Worm (Caenorhabditis elegans) whole organism, young adult: ENCODE measurements around the gene prp-19.

Experiments
- B0019.2 ChIP-seq: fragments of 200-800 bp; sonication (Bioruptor generic); conservative IDR thresholded peaks from 2 replicates; pipeline ENCODE4 v1.3.6; 2022; ENCODE audit warnings: missing genetic modification reagents, missing genetic modification characterization, missing compliant biosample characterization
- B0035.1 ChIP-seq: sonication (generic microtip); optimal IDR thresholded peaks from 2 replicates; lab custom pipeline; 2016; ENCODE audit warnings: missing genetic modification characterization, mild to moderate bottlenecking, missing compliant biosample characterization, missing genotype, missing genetic modification reagents
- C17E4.6 ChIP-seq: fragments of 200-800 bp; sonication (Bioruptor generic); IDR thresholded peaks from 2 replicates; pipeline ENCODE4 v1.3.6; 2022; ENCODE audit warnings: missing genetic modification reagents, missing genetic modification characterization, missing compliant biosample characterization
- F22D6.2 ChIP-seq: sonication (generic microtip); optimal IDR thresholded peaks from 2 replicates; lab custom pipeline; 2016; ENCODE audit warnings: mild to moderate bottlenecking, missing genetic modification characterization, missing compliant biosample characterization
- F57A8.1 ChIP-seq: fragments of 200-800 bp; sonication (Bioruptor generic); optimal IDR thresholded peaks from 2 replicates; lab custom pipeline; 2018; ENCODE audit warnings: mild to moderate bottlenecking, missing genetic modification characterization, moderate library complexity, missing compliant biosample characterization
- K11D2.4 ChIP-seq: fragments of 200-800 bp; sonication (Bioruptor generic); IDR thresholded peaks from 2 replicates; pipeline ENCODE4 v1.3.6; 2022; ENCODE audit warnings: missing genetic modification reagents, missing genetic modification characterization, missing compliant biosample characterization
- K12H6.12 ChIP-seq: fragments of 200-800 bp; sonication (Bioruptor generic); optimal IDR thresholded peaks from 2 replicates; lab custom pipeline; 2018; ENCODE audit warnings: mild to moderate bottlenecking, missing genetic modification characterization, missing compliant biosample characterization
- T07F8.4 ChIP-seq: sonication (generic microtip); optimal IDR thresholded peaks from 2 replicates; lab custom pipeline; 2016; ENCODE audit warnings: mild to moderate bottlenecking, missing genetic modification characterization, moderate library complexity, missing compliant biosample characterization
- T26A5.8 ChIP-seq: sonication (generic microtip); optimal IDR thresholded peaks from 2 replicates; lab custom pipeline; 2016; ENCODE audit warnings: missing genetic modification characterization, missing compliant biosample characterization
- aptf-2 ChIP-seq: fragments of 200-800 bp; sonication (Bioruptor generic); conservative IDR thresholded peaks from 2 replicates; pipeline ENCODE4 v1.3.6; 2022; ENCODE audit warnings: missing genetic modification reagents, missing genetic modification characterization, missing compliant biosample characterization
- bed-1 ChIP-seq: fragments of 200-800 bp; sonication (Bioruptor generic); IDR thresholded peaks from 2 replicates; pipeline ENCODE4 v1.3.6; 2022; ENCODE audit warnings: missing genetic modification reagents, missing genetic modification characterization, missing compliant biosample characterization
- cebp-1 ChIP-seq, 2 experiments: fragments of 200-800 bp in 1 of 2; sonication (Bioruptor generic) in 1 of 2; sonication (generic microtip) in 1 of 2; IDR thresholded peaks in 1 of 2; optimal IDR thresholded peaks in 1 of 2; 2 replicates each; pipeline versions ENCODE4 v1.3.6 to Lab custom; 2017 to 2022; ENCODE audit warnings: missing compliant biosample characterization in 2 of 2, missing genetic modification characterization in 2 of 2, mild to moderate bottlenecking in 1 of 2, missing genetic modification reagents in 1 of 2, moderate library complexity in 1 of 2
- cebp-2 ChIP-seq: fragments of 200-800 bp; sonication (Bioruptor generic); IDR thresholded peaks from 2 replicates; pipeline ENCODE4 v1.3.6; 2022; ENCODE audit warnings: missing genetic modification characterization, missing compliant biosample characterization
- ceh-100 ChIP-seq: fragments of 200-800 bp; sonication (Bioruptor generic); IDR thresholded peaks from 2 replicates; pipeline ENCODE4 v1.3.6; 2022; ENCODE audit warnings: missing genetic modification reagents, missing genetic modification characterization, missing compliant biosample characterization
- ceh-27 ChIP-seq: fragments of 200-800 bp; sonication (Bioruptor generic); optimal IDR thresholded peaks from 2 replicates; lab custom pipeline; 2018; ENCODE audit warnings: mild to moderate bottlenecking, missing genetic modification characterization, moderate library complexity, missing compliant biosample characterization
- ceh-40 ChIP-seq: fragments of 200-800 bp; sonication (Bioruptor generic); IDR thresholded peaks from 2 replicates; pipeline ENCODE4 v1.3.6; 2022; ENCODE audit warnings: missing genetic modification characterization, missing compliant biosample characterization
- ceh-91 ChIP-seq: fragments of 200-800 bp; sonication (Bioruptor generic); IDR thresholded peaks from 2 replicates; pipeline ENCODE4 v1.3.6; 2022; ENCODE audit warnings: missing genetic modification reagents, missing genetic modification characterization, missing compliant biosample characterization
- die-1 ChIP-seq: sonication (generic microtip); optimal IDR thresholded peaks from 2 replicates; lab custom pipeline; 2016; ENCODE audit warnings: missing genotype, mild to moderate bottlenecking, missing genetic modification characterization, missing compliant biosample characterization
- dox-1 ChIP-seq: fragments of 200-800 bp; sonication (Bioruptor generic); IDR thresholded peaks from 2 replicates; pipeline ENCODE4 v1.3.6; 2022; ENCODE audit warnings: missing genetic modification reagents, missing genetic modification characterization, missing compliant biosample characterization
- dpff-1 ChIP-seq: sonication (generic microtip); optimal IDR thresholded peaks from 2 replicates; lab custom pipeline; 2017; ENCODE audit warnings: mild to moderate bottlenecking, missing genetic modification characterization, missing compliant biosample characterization
- egrh-3 ChIP-seq: fragments of 200-800 bp; sonication (Bioruptor generic); IDR thresholded peaks from 2 replicates; pipeline ENCODE4 v1.3.6; 2022; ENCODE audit warnings: missing genetic modification reagents, missing genetic modification characterization, missing compliant biosample characterization
- ets-4 ChIP-seq: fragments of 200-800 bp; sonication (Bioruptor generic); optimal IDR thresholded peaks from 2 replicates; lab custom pipeline; 2018; ENCODE audit warnings: mild to moderate bottlenecking, missing genetic modification characterization, missing compliant biosample characterization
- gei-17 ChIP-seq: fragments of 200-800 bp; sonication (Bioruptor generic); optimal IDR thresholded peaks from 2 replicates; lab custom pipeline; 2018; ENCODE audit warnings: mild to moderate bottlenecking, missing genetic modification characterization, missing compliant biosample characterization
- hlh-12 ChIP-seq: sonication (generic microtip); optimal IDR thresholded peaks from 2 replicates; lab custom pipeline; 2016; ENCODE audit warnings: missing genetic modification characterization, missing compliant biosample characterization
- hlh-26 ChIP-seq: fragments of 200-800 bp; sonication (Bioruptor generic); conservative IDR thresholded peaks from 2 replicates; pipeline ENCODE4 v1.3.6; 2022; ENCODE audit warnings: missing genetic modification reagents, missing genetic modification characterization, missing compliant biosample characterization
- hmg-1.2 ChIP-seq: fragments of 200-800 bp; sonication (Bioruptor generic); IDR thresholded peaks from 2 replicates; pipeline ENCODE4 v1.3.6; 2022; ENCODE audit warnings: missing genetic modification reagents, missing genetic modification characterization, missing compliant biosample characterization
- lin-40 ChIP-seq: sonication (generic microtip); optimal IDR thresholded peaks from 2 replicates; lab custom pipeline; 2016; ENCODE audit warnings: missing genetic modification characterization, mild to moderate bottlenecking, missing compliant biosample characterization, missing genotype, missing genetic modification reagents
- lin-54 ChIP-seq: fragments of 200-800 bp; sonication (Bioruptor generic); optimal IDR thresholded peaks from 2 replicates; lab custom pipeline; 2018; ENCODE audit warnings: mild to moderate bottlenecking, missing genetic modification characterization, missing compliant biosample characterization
- lsl-1 ChIP-seq: fragments of 200-800 bp; sonication (Bioruptor generic); optimal IDR thresholded peaks from 2 replicates; lab custom pipeline; 2018; ENCODE audit warnings: mild to moderate bottlenecking, missing genetic modification characterization, moderate library complexity, missing compliant biosample characterization
- madf-3 ChIP-seq: fragments of 200-800 bp; sonication (Bioruptor generic); IDR thresholded peaks from 2 replicates; pipeline ENCODE4 v1.3.6; 2022; ENCODE audit warnings: missing genetic modification reagents, missing genetic modification characterization, missing compliant biosample characterization
- madf-6 ChIP-seq: fragments of 200-800 bp; sonication (Bioruptor generic); IDR thresholded peaks from 2 replicates; pipeline ENCODE4 v1.3.6; 2022; ENCODE audit warnings: missing genetic modification reagents, missing genetic modification characterization, missing compliant biosample characterization
- mcd-1 ChIP-seq: fragments of 200-800 bp; sonication (Bioruptor generic); IDR thresholded peaks from 2 replicates; pipeline ENCODE4 v1.3.6; 2022; ENCODE audit warnings: missing genetic modification reagents, missing genetic modification characterization, missing compliant biosample characterization
- mxl-1 ChIP-seq: sonication (generic microtip); optimal IDR thresholded peaks from 2 replicates; lab custom pipeline; 2016; ENCODE audit warnings: missing genetic modification characterization, missing compliant biosample characterization
- nhr-120 ChIP-seq: fragments of 200-800 bp; sonication (Bioruptor generic); IDR thresholded peaks from 2 replicates; pipeline ENCODE4 v1.3.6; 2022; ENCODE audit warnings: missing genetic modification characterization, missing compliant biosample characterization
- nhr-27 ChIP-seq: fragments of 200-800 bp; sonication (Bioruptor generic); optimal IDR thresholded peaks from 2 replicates; lab custom pipeline; 2018; ENCODE audit warnings: mild to moderate bottlenecking, missing genetic modification characterization, moderate library complexity, missing compliant biosample characterization
- nhr-80 ChIP-seq: sonication (generic microtip); optimal IDR thresholded peaks from 2 replicates; lab custom pipeline; 2016; ENCODE audit warnings: missing genetic modification characterization, missing compliant biosample characterization
- pha-4 ChIP-seq: fragments of 150-350 bp; sonication (generic microtip); optimal IDR thresholded peaks from 2 replicates; lab custom pipeline; 2014; ENCODE audit warnings: missing biosample characterization, missing genetic modification reagents, missing genetic modification characterization
- sdz-38 ChIP-seq: sonication (generic microtip); optimal IDR thresholded peaks from 2 replicates; lab custom pipeline; 2016; ENCODE audit warnings: missing genotype, missing genetic modification characterization, missing compliant biosample characterization
- snpc-3.4 ChIP-seq: sonication (generic microtip); optimal IDR thresholded peaks from 2 replicates; lab custom pipeline; 2017; ENCODE audit warnings: missing genetic modification characterization, mild to moderate bottlenecking, missing compliant biosample characterization, antibody characterized with exemption, moderate library complexity, missing genotype, missing genetic modification reagents
- sptf-2 ChIP-seq: fragments of 200-800 bp; sonication (Bioruptor generic); optimal IDR thresholded peaks from 2 replicates; lab custom pipeline; 2018; ENCODE audit warnings: mild to moderate bottlenecking, missing genetic modification characterization, missing compliant biosample characterization
- tlf-1 ChIP-seq: fragments of 200-800 bp; sonication (Bioruptor generic); optimal IDR thresholded peaks from 2 replicates; lab custom pipeline; 2018; ENCODE audit warnings: mild to moderate bottlenecking, missing genetic modification characterization, missing compliant biosample characterization
- unc-130 ChIP-seq: sonication (generic microtip); optimal IDR thresholded peaks from 2 replicates; lab custom pipeline; 2016; ENCODE audit warnings: missing genetic modification reagents, missing genetic modification characterization, missing compliant biosample characterization
- xnd-1 ChIP-seq: sonication (generic microtip); optimal IDR thresholded peaks from 2 replicates; lab custom pipeline; 2016; ENCODE audit warnings: missing genotype, missing genetic modification reagents, missing genetic modification characterization, missing compliant biosample characterization
- ztf-22 ChIP-seq: fragments of 200-800 bp; sonication (Bioruptor generic); optimal IDR thresholded peaks from 2 replicates; lab custom pipeline; 2018; ENCODE audit warnings: mild to moderate bottlenecking, missing genetic modification characterization, moderate library complexity, missing compliant biosample characterization
- ztf-3 ChIP-seq: fragments of 200-800 bp; sonication (Bioruptor generic); optimal IDR thresholded peaks from 2 replicates; lab custom pipeline; 2018; ENCODE audit warnings: mild to moderate bottlenecking, missing genetic modification characterization, missing compliant biosample characterization
- ztf-6 ChIP-seq: fragments of 200-800 bp; sonication (Bioruptor generic); IDR thresholded peaks from 2 replicates; pipeline ENCODE4 v1.3.6; 2022; ENCODE audit warnings: missing genetic modification reagents, missing genetic modification characterization, missing compliant biosample characterization

The prp-19 gene

DNA sequence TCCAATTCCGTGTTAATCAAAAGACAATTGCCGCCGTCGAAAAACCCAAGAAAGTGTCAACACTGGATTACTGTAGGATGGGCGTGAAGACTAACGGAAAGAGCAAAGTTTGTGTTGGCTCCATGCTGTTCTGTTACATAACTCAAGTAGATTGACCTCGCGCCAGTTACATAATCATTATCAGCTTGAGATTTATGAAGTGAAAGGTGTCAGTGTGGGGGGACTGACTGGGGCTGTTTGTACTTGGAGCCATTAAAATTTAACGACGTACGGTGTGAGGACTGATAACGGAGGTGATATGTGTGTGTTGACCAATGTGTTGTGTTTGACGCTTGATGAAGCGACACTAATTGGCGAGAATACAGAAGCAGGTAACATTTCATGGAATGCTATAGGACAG lies 25.1 kb downstream of the prp-19 start:
- TF ChIP-seq ceh-91 (GFP tag; lab: Robert Waterston, UW) (no peak), egrh-3 (GFP tag; lab: Robert Waterston, UW) (no peak), ets-4 (GFP tag; lab: Kevin White, UChicago) (peak; percentile 19), snpc-3.4 (tag; lab: Kevin White, UChicago) (no peak), nhr-80 (tag; lab: Kevin White, UChicago) (peak; percentile 74), B0035.1 (tag; lab: Kevin White, UChicago) (no peak), hlh-12 (tag; lab: Kevin White, UChicago) (no peak), nhr-27 (tag; lab: Kevin White, UChicago) (no peak), T26A5.8 (no peak), hmg-1.2 (GFP tag; lab: Robert Waterston, UW) (no peak), lsl-1 (GFP tag; lab: Kevin White, UChicago) (no peak), T07F8.4 (tag; lab: Kevin White, UChicago) (no peak), dox-1 (GFP tag; lab: Robert Waterston, UW) (0 out of 2 replicates have a peak, but pooled peaks have one; percentile 34), cebp-2 (GFP tag; lab: Robert Waterston, UW) (no peak), mxl-1 (tag; lab: Kevin White, UChicago) (no peak), unc-130 (no peak), aptf-2 (GFP tag; lab: Robert Waterston, UW) (no peak), pha-4 (tag; lab: Kevin White, UChicago) (no peak), nhr-120 (GFP tag; lab: Robert Waterston, UW) (no peak), ceh-40 (GFP tag; lab: Robert Waterston, UW) (no peak), cebp-1 (GFP tag; IDR thresholded peaks at IDR 0.05; lab: Robert Waterston, UW) (no peak), cebp-1 (tag; optimal IDR thresholded peaks at IDR 0.05; lab: Kevin White, UChicago) (peak; percentile 8), madf-6 (GFP tag; lab: Robert Waterston, UW) (no peak), madf-3 (GFP tag; lab: Robert Waterston, UW) (no peak), gei-17 (GFP tag; lab: Kevin White, UChicago) (no peak), B0019.2 (GFP tag; lab: Robert Waterston, UW) (no peak), lin-54 (no peak), sptf-2 (GFP tag; lab: Kevin White, UChicago) (no peak), ceh-100 (GFP tag; lab: Robert Waterston, UW) (no peak), sdz-38 (tag; lab: Kevin White, UChicago) (no peak), C17E4.6 (GFP tag; lab: Robert Waterston, UW) (0 out of 2 replicates have a peak, but pooled peaks have one; percentile 10), K11D2.4 (GFP tag; lab: Robert Waterston, UW) (no peak), lin-40 (tag; lab: Kevin White, UChicago) (no peak), ztf-22 (GFP tag; lab: Kevin White, UChicago) (peak; percentile 66)

DNA sequence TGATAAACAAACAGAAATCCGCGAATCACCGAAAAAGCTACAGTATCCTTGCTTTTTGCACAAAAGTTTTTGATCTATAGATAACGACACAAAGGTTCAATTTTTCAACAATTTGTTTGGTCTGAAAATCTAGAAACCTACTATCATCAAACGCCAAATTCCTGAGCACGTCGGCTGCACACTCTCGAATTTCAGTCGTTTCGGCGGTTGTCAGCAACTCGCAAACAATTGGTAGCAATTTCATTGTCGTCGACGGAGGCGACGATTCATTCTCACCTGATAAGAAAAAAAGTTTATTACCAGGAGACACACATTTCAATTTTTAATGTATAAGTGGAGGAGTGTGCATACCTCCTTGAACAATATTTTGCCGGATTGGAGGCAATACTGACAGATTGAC lies 26.0 kb downstream of the prp-19 start:
- no peak for TF ChIP-seq bed-1 (GFP tag; lab: Robert Waterston, UW)
- TF ChIP-seq ceh-27 (GFP tag; lab: Kevin White, UChicago) = no peak
- TF ChIP-seq F22D6.2 = no peak
- TF ChIP-seq nhr-80 (tag; lab: Kevin White, UChicago) = peak; percentile 41

- TF ChIP-seq xnd-1 (tag; lab: Kevin White, UChicago) (no peak), hlh-26 (GFP tag; lab: Robert Waterston, UW) (no peak), dpff-1 (tag; lab: Kevin White, UChicago) (no peak), cebp-1 (GFP tag; IDR thresholded peaks at IDR 0.05; lab: Robert Waterston, UW) (no peak), cebp-1 (tag; optimal IDR thresholded peaks at IDR 0.05; lab: Kevin White, UChicago) (no peak), ceh-27 (GFP tag; lab: Kevin White, UChicago) (no peak), nhr-80 (tag; lab: Kevin White, UChicago) (no peak), F57A8.1 (no peak), mcd-1 (GFP tag; lab: Robert Waterston, UW) (no peak), aptf-2 (GFP tag; lab: Robert Waterston, UW) (no peak), tlf-1 (no peak), ztf-6 (GFP tag; lab: Robert Waterston, UW) (no peak), B0035.1 (tag; lab: Kevin White, UChicago) (no peak), sptf-2 (GFP tag; lab: Kevin White, UChicago) (no peak), die-1 (tag; lab: Kevin White, UChicago) (no peak), K12H6.12 (tag; lab: Kevin White, UChicago) (no peak), ztf-3 (GFP tag; lab: Kevin White, UChicago) (no peak), mxl-1 (tag; lab: Kevin White, UChicago) (no peak)
These were observed 27.7 kb downstream of the prp-19 start for ce11 chrIII:5144169-5144568.
